Fruit fly (Drosophila melanogaster) Kc167 (cell line): ENCODE measurements around the gene Cwc25.

Experiments used
- Myc ChIP-seq: fragments of >200 bp; optimal IDR thresholded peaks from 2 replicates; lab custom pipeline; 2017; ENCODE audit warnings: missing external identifiers
- Sin3A ChIP-seq: fragments of >200 bp; optimal IDR thresholded peaks from 2 replicates; lab custom pipeline; 2018; ENCODE audit warnings: missing external identifiers
- h ChIP-seq: fragments of >200 bp; optimal IDR thresholded peaks from 3 replicates; lab custom pipeline; 2018; ENCODE audit warnings: missing external identifiers
- insv ChIP-seq: fragments of >200 bp; optimal IDR thresholded peaks from 3 replicates; lab custom pipeline; 2018; ENCODE audit warnings: missing external identifiers
- ttk ChIP-seq: sonication (Bioruptor generic); optimal IDR thresholded peaks from 2 replicates; lab custom pipeline; 2017; ENCODE audit warnings: missing external identifiers

dm6 chr2L:2723100-2723499 lies 21.8 kb upstream of the Cwc25 start:
- TF ChIP-seq Myc (no peak), Sin3A (no peak), ttk (lab: Kevin White, UChicago) (no peak), h (no peak), insv (lab: Kevin White, UChicago) (no peak)
